Worm (Caenorhabditis elegans): ENCODE data around the gene C39D10.5.

DNA sequence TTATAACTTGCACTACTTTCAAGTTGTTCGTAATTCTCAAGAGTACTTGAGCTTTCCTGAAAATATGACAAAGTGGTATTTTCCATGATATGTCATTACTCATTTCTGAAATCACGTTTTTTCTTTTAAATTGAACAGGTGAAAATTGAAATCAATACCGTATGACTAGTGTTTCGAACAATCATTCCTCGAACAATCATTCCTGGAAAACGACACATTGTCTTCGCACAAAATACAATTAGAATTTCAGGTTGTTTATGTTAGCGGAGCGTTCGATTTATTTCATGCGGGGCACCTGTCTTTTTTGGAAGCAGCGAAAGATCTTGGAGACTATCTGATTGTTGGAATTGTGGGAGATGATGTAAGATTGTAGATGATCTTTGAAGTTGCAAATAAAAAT, 6.0 kb downstream of the C39D10.5 start:
- TF ChIP-seq pros-1 (tag; optimal IDR thresholded peaks at IDR 0.05) (no peak), T23F11.4 (GFP tag; optimal IDR thresholded peaks at IDR 0.05) (no peak), pha-4 (tag; optimal IDR thresholded peaks at IDR 0.05) (no peak), pag-3 (tag; optimal IDR thresholded peaks at IDR 0.05; ENCODE audit: borderline replicate concordance) (no peak), unc-3 (GFP tag; conservative IDR thresholded peaks at IDR 0.05) (no peak), unc-3 (tag; optimal IDR thresholded peaks at IDR 0.05) (no peak), elt-2 (tag; optimal IDR thresholded peaks at IDR 0.05) (no peak)
